Fruit fly (Drosophila melanogaster): ENCODE results near the gene CG6908.

DNA sequence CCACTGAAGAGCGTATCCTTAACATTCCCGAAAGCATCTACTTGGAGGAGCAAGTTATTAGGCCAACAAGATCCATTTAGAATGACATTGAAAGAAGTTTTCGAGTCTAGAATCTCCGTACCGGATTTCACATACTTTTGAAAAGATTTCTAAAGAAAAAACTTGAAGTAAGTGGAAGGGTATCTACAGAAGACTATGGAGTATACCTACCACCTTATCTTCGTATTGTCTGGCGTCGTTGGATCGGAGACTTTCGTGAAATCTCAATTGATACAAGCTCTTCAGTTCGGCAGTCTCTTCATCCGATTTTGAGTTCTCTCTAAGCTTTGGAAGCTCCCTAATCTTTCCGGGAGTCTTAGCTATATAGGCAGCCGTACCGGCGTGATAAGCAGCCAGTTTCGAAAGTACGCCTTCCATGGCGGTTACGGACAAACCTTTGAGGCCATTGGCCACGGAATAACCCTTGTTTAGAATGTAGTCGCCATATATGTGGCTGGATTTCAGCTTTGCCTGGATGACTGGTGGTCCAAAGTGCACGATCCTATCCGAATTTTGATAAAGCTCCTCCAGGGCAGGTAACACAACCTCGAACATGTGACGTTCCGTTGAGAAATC is 1.1 kb upstream of the CG6908 start:
- TF ChIP-seq psq (optimal IDR thresholded peaks at IDR 0.05) (no peak), usp (GFP tag; optimal IDR thresholded peaks at IDR 0.05) (no peak), Dll (optimal IDR thresholded peaks at IDR 0.05) (no peak)

All from whole organism.